Worm (Caenorhabditis elegans): ENCODE results near the gene T27E4.7.

ce11 chrV:9044871-9045270 is 31.3 kb downstream of the T27E4.7 start, which contains the start of gene nhr-30:
- TF ChIP-seq tbx-2 (tag; optimal IDR thresholded peaks at IDR 0.05) (no peak), eor-1 (tag; optimal IDR thresholded peaks at IDR 0.05) (no peak), nhr-23 (tag; optimal IDR thresholded peaks at IDR 0.05) (no peak), fos-1 (tag; optimal IDR thresholded peaks at IDR 0.05) (no peak), nhr-76 (tag; optimal IDR thresholded peaks at IDR 0.05) (no peak), nhr-25 (tag; optimal IDR thresholded peaks at IDR 0.05) (no peak), skn-1 (tag; optimal IDR thresholded peaks at IDR 0.05) (no peak), zag-1 (tag; optimal IDR thresholded peaks at IDR 0.05) (no peak), fkh-10 (GFP tag; optimal IDR thresholded peaks at IDR 0.05) (no peak), hmg-11 (tag; optimal IDR thresholded peaks at IDR 0.05) (no peak), elt-3 (tag; optimal IDR thresholded peaks at IDR 0.05) (no peak), pqm-1 (tag; optimal IDR thresholded peaks at IDR 0.05) (no peak), egl-27 (tag; optimal IDR thresholded peaks at IDR 0.05) (no peak)
